Worm (Caenorhabditis elegans): ENCODE measurements around the gene dve-1.

Gene dve-1

DNA sequence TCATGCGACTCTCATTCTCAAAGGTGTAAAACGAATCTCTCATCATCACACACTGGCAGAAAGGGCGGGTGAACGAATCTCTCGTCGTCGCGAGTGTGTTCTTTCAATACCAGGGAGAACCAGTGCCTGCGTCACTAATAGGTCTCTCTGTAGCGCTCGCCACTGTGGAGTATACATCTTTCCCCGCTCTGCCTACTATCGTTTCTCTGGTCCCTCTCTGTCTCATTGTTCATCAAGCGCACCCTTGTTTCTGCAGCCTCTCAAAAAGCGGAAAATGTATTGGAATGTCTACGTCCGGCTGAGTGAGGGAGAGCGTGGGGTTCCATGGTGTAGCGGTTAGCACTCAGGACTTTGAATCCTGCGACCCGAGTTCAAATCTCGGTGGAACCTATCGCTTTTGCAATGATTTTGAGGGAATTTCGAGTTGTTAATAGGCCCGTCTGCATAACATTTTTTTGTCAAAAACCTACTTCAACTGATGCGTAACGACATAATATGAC is 23.5 kb downstream of the dve-1 start (continued):
- peak; percentile 19 for TF ChIP-seq pros-1 (tag; optimal IDR thresholded peaks at IDR 0.05)
- TF ChIP-seq gmeb-2 (tag; optimal IDR thresholded peaks at IDR 0.05): peak; percentile 87
- TF ChIP-seq pax-1 (tag; optimal IDR thresholded peaks at IDR 0.05): no peak
- TF ChIP-seq pha-2 (tag; optimal IDR thresholded peaks at IDR 0.05): peak; percentile 89
- peak; percentile 95 for TF ChIP-seq ceh-31 (tag; optimal IDR thresholded peaks at IDR 0.05)
- peak; percentile 65 for TF ChIP-seq fkh-10 (GFP tag; optimal IDR thresholded peaks at IDR 0.05)
- peak; percentile 85 for TF ChIP-seq ceh-14 (tag; optimal IDR thresholded peaks at IDR 0.05)
- TF ChIP-seq hlh-13 (GFP tag; optimal IDR thresholded peaks at IDR 0.05): peak; percentile 45
- TF ChIP-seq ceh-30 (tag; optimal IDR thresholded peaks at IDR 0.05): peak; percentile 44
- TF ChIP-seq nfya-1 (tag; optimal IDR thresholded peaks at IDR 0.05): peak; percentile 84
- TF ChIP-seq lim-6 (tag; optimal IDR thresholded peaks at IDR 0.05): peak; percentile 36
- peak; percentile 64 for TF ChIP-seq ceh-45 (GFP tag; IDR thresholded peaks at IDR 0.05)
- peak; percentile 91 for TF ChIP-seq rnt-1 (tag; optimal IDR thresholded peaks at IDR 0.05)
- TF ChIP-seq fax-1 (tag; optimal IDR thresholded peaks at IDR 0.05): peak; percentile 81
- TF ChIP-seq ceh-24 (tag; optimal IDR thresholded peaks at IDR 0.05): peak; percentile 74
- TF ChIP-seq ahr-1 (tag; optimal IDR thresholded peaks at IDR 0.05): peak; percentile 67
- peak; percentile 83 for TF ChIP-seq che-1 (tag; optimal IDR thresholded peaks at IDR 0.05)
- peak; percentile 81 for TF ChIP-seq K09A11.1 (tag; optimal IDR thresholded peaks at IDR 0.05; ENCODE audit: insufficient read depth)
- TF ChIP-seq pag-3 (tag; optimal IDR thresholded peaks at IDR 0.05; ENCODE audit: borderline replicate concordance): peak; percentile 72
- peak; percentile 98 for TF ChIP-seq sdc-2 (tag; optimal IDR thresholded peaks at IDR 0.05)
- peak; percentile 73 for TF ChIP-seq dve-1 (tag; optimal IDR thresholded peaks at IDR 0.05)
- TF ChIP-seq hlh-8 (tag; optimal IDR thresholded peaks at IDR 0.05): peak; percentile 79
- peak; percentile 72 for TF ChIP-seq npax-4 (tag; optimal IDR thresholded peaks at IDR 0.05)
- TF ChIP-seq zip-5 (tag; optimal IDR thresholded peaks at IDR 0.05): peak; percentile 55
- TF ChIP-seq C08G9.2 (tag; optimal IDR thresholded peaks at IDR 0.05): peak; percentile 85
- peak; percentile 67 for TF ChIP-seq F13H6.1 (tag; optimal IDR thresholded peaks at IDR 0.05)
- TF ChIP-seq mec-3 (tag; optimal IDR thresholded peaks at IDR 0.05; ENCODE audit: borderline replicate concordance): peak; percentile 18
- TF ChIP-seq ceh-48 (tag; optimal IDR thresholded peaks at IDR 0.05): peak; percentile 65
- TF ChIP-seq eyg-1 (tag; optimal IDR thresholded peaks at IDR 0.05): peak; percentile 96
- TF ChIP-seq ceh-2 (tag; optimal IDR thresholded peaks at IDR 0.05): peak; percentile 83
- TF ChIP-seq sox-2 (GFP tag; IDR thresholded peaks at IDR 0.05): peak; percentile 56; the same call in 1 of the 2 replicates
- peak; percentile 35 for TF ChIP-seq pqm-1 (tag; optimal IDR thresholded peaks at IDR 0.05)
- peak; percentile 87 for TF ChIP-seq pat-9 (tag; optimal IDR thresholded peaks at IDR 0.05)
- peak; percentile 79 for TF ChIP-seq ttx-3 (tag; optimal IDR thresholded peaks at IDR 0.05)
- peak; percentile 85 for TF ChIP-seq ceh-22 (tag; optimal IDR thresholded peaks at IDR 0.05)
- TF ChIP-seq lin-11 (tag; optimal IDR thresholded peaks at IDR 0.05): peak; percentile 84
- peak; percentile 87 for TF ChIP-seq unc-86 (tag; optimal IDR thresholded peaks at IDR 0.05)
- peak; percentile 60 for TF ChIP-seq hlh-15 (tag; optimal IDR thresholded peaks at IDR 0.05)
- TF ChIP-seq hlh-6 (tag; optimal IDR thresholded peaks at IDR 0.05): peak; percentile 92

DNA sequence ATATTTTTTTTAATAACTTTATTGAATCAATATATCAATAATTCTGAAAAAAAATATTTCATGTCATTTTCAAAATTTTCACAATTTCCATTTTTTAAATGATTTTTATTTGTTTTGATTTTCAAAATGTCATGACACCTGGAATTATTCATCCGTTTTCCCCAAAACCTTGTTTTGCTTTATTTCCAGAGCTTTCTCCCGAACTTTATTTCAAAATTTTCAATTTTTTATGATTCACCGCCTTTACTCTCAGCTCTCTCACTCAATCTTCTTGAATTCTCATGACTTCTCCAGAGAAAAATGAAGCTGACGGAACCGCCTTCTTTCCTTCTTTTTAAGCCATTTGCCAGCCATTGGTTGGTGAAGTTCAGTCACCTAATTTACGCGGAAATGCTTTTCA is 29.0 kb downstream of the dve-1 start, which contains the start of gene R04A9.1:
Gene R04A9.1, plus strand, starts transcription at position 301 of the 400 bp plus-strand sequence.
- TF ChIP-seq lin-11 (tag; optimal IDR thresholded peaks at IDR 0.05) (no peak), elt-4 (tag; optimal IDR thresholded peaks at IDR 0.05) (no peak), sox-4 (tag; optimal IDR thresholded peaks at IDR 0.05) (no peak), ceh-48 (tag; optimal IDR thresholded peaks at IDR 0.05) (no peak), pag-3 (tag; optimal IDR thresholded peaks at IDR 0.05; ENCODE audit: borderline replicate concordance) (no peak), pqm-1 (tag; optimal IDR thresholded peaks at IDR 0.05) (no peak), ceh-6 (GFP tag; optimal IDR thresholded peaks at IDR 0.05) (no peak), pros-1 (tag; optimal IDR thresholded peaks at IDR 0.05) (no peak), npax-4 (tag; optimal IDR thresholded peaks at IDR 0.05) (no peak), ahr-1 (tag; optimal IDR thresholded peaks at IDR 0.05) (no peak), C38D4.7 (GFP tag; optimal IDR thresholded peaks at IDR 0.05) (no peak), K02D7.2 (tag; optimal IDR thresholded peaks at IDR 0.05) (no peak), nfya-1 (tag; optimal IDR thresholded peaks at IDR 0.05) (no peak), ceh-31 (tag; optimal IDR thresholded peaks at IDR 0.05) (no peak), fkh-6 (tag; optimal IDR thresholded peaks at IDR 0.05) (no peak), ztf-16 (tag; optimal IDR thresholded peaks at IDR 0.05) (no peak), ceh-45 (GFP tag; IDR thresholded peaks at IDR 0.05) (no peak)
